Fruit fly (Drosophila melanogaster): Measurements from ENCODE around the gene Brr2.

The Brr2 gene

dm6 chr3L:15921043-15921621 is 46.5 kb downstream of the Brr2 start (continued):
- TF ChIP-seq wdn (GFP tag; IDR thresholded peaks at IDR 0.05) (no peak), NfI (GFP tag; optimal IDR thresholded peaks at IDR 0.05) (peak; percentile 53), MESR4 (GFP tag; optimal IDR thresholded peaks at IDR 0.05) (no peak), Fer3 (tag; optimal IDR thresholded peaks at IDR 0.05) (peak; percentile 55), her (GFP tag; optimal IDR thresholded peaks at IDR 0.05) (no peak), Poxn (GFP tag; IDR thresholded peaks at IDR 0.05) (no peak), CG2202 (tag; optimal IDR thresholded peaks at IDR 0.05) (no peak), CG13894 (tag; optimal IDR thresholded peaks at IDR 0.05) (peak; percentile 33), cato (GFP tag; optimal IDR thresholded peaks at IDR 0.05; ENCODE audit: borderline replicate concordance) (no peak), CG3838 (GFP tag; optimal IDR thresholded peaks at IDR 0.05) (no peak), Hr78 (GFP tag; optimal IDR thresholded peaks at IDR 0.05) (no peak), CG8478 (optimal IDR thresholded peaks at IDR 0.05) (no peak), CG15269 (tag; optimal IDR thresholded peaks at IDR 0.05) (peak; percentile 66), Hey (tag; optimal IDR thresholded peaks at IDR 0.05) (no peak), D19A (tag; optimal IDR thresholded peaks at IDR 0.05) (peak; percentile 20), vnd (GFP tag; IDR thresholded peaks at IDR 0.05; ENCODE audit: partially characterized antibody) (no peak), CG14014 (GFP tag; IDR thresholded peaks at IDR 0.05) (no peak), Sin3A (optimal IDR thresholded peaks at IDR 0.05) (no peak), CG8388 (GFP tag; optimal IDR thresholded peaks at IDR 0.05) (peak; percentile 46), Hmx (GFP tag; optimal IDR thresholded peaks at IDR 0.05) (no peak), Bteb2 (GFP tag; optimal IDR thresholded peaks at IDR 0.05) (no peak), CG11504 (tag; optimal IDR thresholded peaks at IDR 0.05) (peak; percentile 76), CG7786 (GFP tag; optimal IDR thresholded peaks at IDR 0.05) (peak; percentile 8), CG7928 (GFP tag; optimal IDR thresholded peaks at IDR 0.05) (no peak), gfzf (GFP tag; optimal IDR thresholded peaks at IDR 0.05) (no peak), Hr39 (optimal IDR thresholded peaks at IDR 0.05) (no peak), dimm (GFP tag; IDR thresholded peaks at IDR 0.05) (no peak), zfh2 (GFP tag; optimal IDR thresholded peaks at IDR 0.05) (no peak), CG33213 (GFP tag; optimal IDR thresholded peaks at IDR 0.05) (no peak), CG10209 (GFP tag; optimal IDR thresholded peaks at IDR 0.05) (peak; percentile 44), kay (GFP tag; optimal IDR thresholded peaks at IDR 0.05) (no peak), ind (GFP tag; optimal IDR thresholded peaks at IDR 0.05) (peak; percentile 40), toy (GFP tag; IDR thresholded peaks at IDR 0.05) (no peak), Hr3 (GFP tag; optimal IDR thresholded peaks at IDR 0.05) (peak; percentile 31), CG3281 (GFP tag; optimal IDR thresholded peaks at IDR 0.05) (peak; percentile 66), unc-4 (GFP tag; IDR thresholded peaks at IDR 0.05; ENCODE audit: partially characterized antibody) (no peak), stc (GFP tag; IDR thresholded peaks at IDR 0.05) (no peak), CG32767 (GFP tag; IDR thresholded peaks at IDR 0.05) (no peak), Optix (GFP tag; IDR thresholded peaks at IDR 0.05) (no peak), otp (GFP tag; IDR thresholded peaks at IDR 0.05) (no peak), Adf1 (GFP tag; IDR thresholded peaks at IDR 0.05) (no peak), amos (GFP tag; IDR thresholded peaks at IDR 0.05; ENCODE audit: partially characterized antibody) (no peak), fd64A (GFP tag; optimal IDR thresholded peaks at IDR 0.05) (no peak), tio (GFP tag; optimal IDR thresholded peaks at IDR 0.05) (peak; percentile 2), CG9797 (GFP tag; optimal IDR thresholded peaks at IDR 0.05) (no peak), Dp (GFP tag; optimal IDR thresholded peaks at IDR 0.05) (no peak), twi (tag; optimal IDR thresholded peaks at IDR 0.05) (no peak), CG7987 (GFP tag; optimal IDR thresholded peaks at IDR 0.05) (no peak), eyg (GFP tag; optimal IDR thresholded peaks at IDR 0.05) (peak; percentile 6), lab (GFP tag; optimal IDR thresholded peaks at IDR 0.05) (peak; percentile 78), CG9437 (GFP tag; optimal IDR thresholded peaks at IDR 0.05) (peak; percentile 39), CG18764 (GFP tag; optimal IDR thresholded peaks at IDR 0.05) (no peak)
